Worm (Caenorhabditis elegans): ENCODE results near the gene nova-1.

nova-1 gene

ce11 chrV:18093941-18094340, 12.2 kb upstream of the nova-1 start:
- peak; percentile 96 for TF ChIP-seq zip-8 (tag; optimal IDR thresholded peaks at IDR 0.05)
- no peak for TF ChIP-seq elt-3 (tag; optimal IDR thresholded peaks at IDR 0.05)

- TF ChIP-seq zip-8 (tag; optimal IDR thresholded peaks at IDR 0.05): peak; percentile 61
- TF ChIP-seq hlh-1 (tag; optimal IDR thresholded peaks at IDR 0.05): no peak
These were observed 9.5 kb upstream of the nova-1 start for ce11 chrV:18091216-18091615.

ce11 chrV:18086783-18087182, 5.0 kb upstream of the nova-1 start, which contains the start of gene slr-2:
TSS of gene slr-2 (plus strand) at chrV:18087123.
- no peak for TF ChIP-seq bed-3 (GFP tag; optimal IDR thresholded peaks at IDR 0.05)
- TF ChIP-seq zip-8 (tag; optimal IDR thresholded peaks at IDR 0.05): no peak
- no peak for TF ChIP-seq elt-1 (tag; optimal IDR thresholded peaks at IDR 0.05; ENCODE audit: borderline replicate concordance, insufficient read depth)
- no peak for TF ChIP-seq ztf-11 (tag; optimal IDR thresholded peaks at IDR 0.05)
- no peak for TF ChIP-seq sem-2 (GFP tag; optimal IDR thresholded peaks at IDR 0.05)
- no peak for TF ChIP-seq ces-1 (GFP tag; optimal IDR thresholded peaks at IDR 0.05)
- no peak for TF ChIP-seq nhr-28 (tag; optimal IDR thresholded peaks at IDR 0.05)
- TF ChIP-seq ceh-39 (tag; optimal IDR thresholded peaks at IDR 0.05): no peak
- TF ChIP-seq mep-1 (tag; optimal IDR thresholded peaks at IDR 0.05): peak; percentile 19
- no peak for TF ChIP-seq M03D4.4 (tag; optimal IDR thresholded peaks at IDR 0.05)
- no peak for TF ChIP-seq tbx-8 (GFP tag; optimal IDR thresholded peaks at IDR 0.05)
- TF ChIP-seq mab-5 (tag; optimal IDR thresholded peaks at IDR 0.05): no peak
- no peak for TF ChIP-seq ceh-83 (GFP tag; optimal IDR thresholded peaks at IDR 0.05)
- no peak for TF ChIP-seq blmp-1 (tag; optimal IDR thresholded peaks at IDR 0.05)
- TF ChIP-seq nhr-76 (tag; optimal IDR thresholded peaks at IDR 0.05): no peak
- peak; percentile 23 for TF ChIP-seq lin-13 (tag; optimal IDR thresholded peaks at IDR 0.05)
- no peak for TF ChIP-seq flh-1 (GFP tag; optimal IDR thresholded peaks at IDR 0.05)
- no peak for TF ChIP-seq elt-3 (tag; optimal IDR thresholded peaks at IDR 0.05)
- TF ChIP-seq ceh-43 (GFP tag; optimal IDR thresholded peaks at IDR 0.05): no peak
- peak; percentile 36 for TF ChIP-seq lsy-2 (tag; optimal IDR thresholded peaks at IDR 0.05)
- TF ChIP-seq unc-39 (tag; optimal IDR thresholded peaks at IDR 0.05): no peak
- no peak for TF ChIP-seq snpc-4 (tag; optimal IDR thresholded peaks at IDR 0.05)
- no peak for TF ChIP-seq unc-120 (tag; optimal IDR thresholded peaks at IDR 0.05; ENCODE audit: poor library complexity, severe bottlenecking)
- TF ChIP-seq sptf-1 (tag; optimal IDR thresholded peaks at IDR 0.05): no peak
- TF ChIP-seq pha-4 (tag; optimal IDR thresholded peaks at IDR 0.05): no peak
- TF ChIP-seq mls-2 (tag; optimal IDR thresholded peaks at IDR 0.05): no peak
- TF ChIP-seq drap-1 (GFP tag; optimal IDR thresholded peaks at IDR 0.05): no peak
- TF ChIP-seq nhr-2 (tag; optimal IDR thresholded peaks at IDR 0.05): peak; percentile 18
- TF ChIP-seq nhr-12 (tag; optimal IDR thresholded peaks at IDR 0.05): no peak
- no peak for TF ChIP-seq lin-32 (GFP tag; optimal IDR thresholded peaks at IDR 0.05)
- TF ChIP-seq unc-62 (GFP tag; optimal IDR thresholded peaks at IDR 0.05): no peak
- TF ChIP-seq cnd-1 (tag; optimal IDR thresholded peaks at IDR 0.05): no peak
- peak; percentile 5 for TF ChIP-seq hlh-1 (tag; optimal IDR thresholded peaks at IDR 0.05)
- TF ChIP-seq nhr-237 (tag; optimal IDR thresholded peaks at IDR 0.05): peak; percentile 25

- TF ChIP-seq nhr-28 (tag; optimal IDR thresholded peaks at IDR 0.05): no peak
- no peak for TF ChIP-seq unc-39 (tag; optimal IDR thresholded peaks at IDR 0.05)
- TF ChIP-seq lin-13 (tag; optimal IDR thresholded peaks at IDR 0.05): peak; percentile 16
These were observed 4.5 kb upstream of the nova-1 start, which contains the start of gene Y59A8B.12 for ce11 chrV:18086174-18086661. TSS of gene Y59A8B.12 (minus strand) at chrV:18086224.

- no peak for TF ChIP-seq ceh-43 (GFP tag; optimal IDR thresholded peaks at IDR 0.05)
- TF ChIP-seq ces-1 (GFP tag; optimal IDR thresholded peaks at IDR 0.05): no peak
- no peak for TF ChIP-seq M03D4.4 (tag; optimal IDR thresholded peaks at IDR 0.05)
- no peak for TF ChIP-seq nhr-2 (tag; optimal IDR thresholded peaks at IDR 0.05)
- no peak for TF ChIP-seq unc-62 (GFP tag; optimal IDR thresholded peaks at IDR 0.05)
- TF ChIP-seq nhr-76 (tag; optimal IDR thresholded peaks at IDR 0.05): no peak
- no peak for TF ChIP-seq nhr-28 (tag; optimal IDR thresholded peaks at IDR 0.05)
- no peak for TF ChIP-seq ceh-83 (GFP tag; optimal IDR thresholded peaks at IDR 0.05)
- TF ChIP-seq ham-2 (GFP tag; optimal IDR thresholded peaks at IDR 0.05): no peak
- no peak for TF ChIP-seq elt-1 (tag; optimal IDR thresholded peaks at IDR 0.05; ENCODE audit: borderline replicate concordance, insufficient read depth)
- TF ChIP-seq zip-8 (tag; optimal IDR thresholded peaks at IDR 0.05): no peak
- TF ChIP-seq lin-13 (tag; optimal IDR thresholded peaks at IDR 0.05): no peak
- no peak for TF ChIP-seq blmp-1 (tag; optimal IDR thresholded peaks at IDR 0.05)
- TF ChIP-seq pha-4 (tag; optimal IDR thresholded peaks at IDR 0.05): no peak
These were observed 3.5 kb upstream of the nova-1 start, which contains the start of gene fbxa-106 for ce11 chrV:18085150-18085833. TSS of gene fbxa-106 (minus strand) at chrV:18085200.

Measured in whole organism, mixed stage, embryonic.